Fruit fly (Drosophila melanogaster) whole organism, pupa: Measurements from ENCODE around the gene eIF3h.

Source experiments
- CG10348 ChIP-seq: fragments of 200-800 bp; sonication (Bioruptor generic); IDR thresholded peaks from 2 replicates; pipeline ENCODE4 v1.3.6; 2022; ENCODE audit warnings: missing biosample characterization, missing genetic modification characterization
- CG12605 ChIP-seq: fragments of 200-800 bp; sonication (Bioruptor generic); IDR thresholded peaks from 2 replicates; pipeline ENCODE4 v1.3.6; 2022; ENCODE audit warnings: missing biosample characterization, missing genetic modification characterization
- CG13204 ChIP-seq: fragments of 200-800 bp; sonication (Bioruptor generic); optimal IDR thresholded peaks from 2 replicates; lab custom pipeline; 2018; ENCODE audit warnings: missing biosample characterization, mild to moderate bottlenecking, missing genetic modification characterization, moderate library complexity
- CG14655 ChIP-seq: fragments of 200-800 bp; sonication (Bioruptor generic); optimal IDR thresholded peaks from 3 replicates; lab custom pipeline; 2017; ENCODE audit warnings: mild to moderate bottlenecking, missing biosample characterization, missing genetic modification reagents, missing genetic modification characterization
- CG15710 ChIP-seq: fragments of 200-800 bp; sonication (Bioruptor generic); optimal IDR thresholded peaks from 2 replicates; lab custom pipeline; 2018; ENCODE audit warnings: missing biosample characterization, mild to moderate bottlenecking, missing genetic modification characterization, moderate library complexity
- CG17806 ChIP-seq: fragments of 200-800 bp; sonication (Bioruptor generic); optimal IDR thresholded peaks from 2 replicates; lab custom pipeline; 2018; ENCODE audit warnings: missing biosample characterization, mild to moderate bottlenecking, missing genetic modification characterization, moderate library complexity
- CG32121 ChIP-seq: fragments of 200-800 bp; sonication (Bioruptor generic); IDR thresholded peaks from 2 replicates; pipeline ENCODE4 v1.3.6; 2022; ENCODE audit warnings: missing biosample characterization, missing genetic modification characterization
- CG34367 ChIP-seq: fragments of 200-800 bp; sonication (Bioruptor generic); optimal IDR thresholded peaks from 2 replicates; lab custom pipeline; 2018; ENCODE audit warnings: missing biosample characterization, mild to moderate bottlenecking, missing genetic modification characterization
- CG4496 ChIP-seq: fragments of 200-800 bp; sonication (Bioruptor generic); IDR thresholded peaks from 3 replicates; pipeline ENCODE4 v1.3.6; 2022; ENCODE audit warnings: missing biosample characterization, missing genetic modification characterization
- CG8159 ChIP-seq: fragments of 200-800 bp; sonication (Bioruptor generic); optimal IDR thresholded peaks from 3 replicates; lab custom pipeline; 2018; ENCODE audit warnings: missing biosample characterization, mild to moderate bottlenecking, missing genetic modification characterization, moderate library complexity
- CG8301 ChIP-seq: fragments of 200-800 bp; sonication (Bioruptor generic); optimal IDR thresholded peaks from 2 replicates; lab custom pipeline; 2018; ENCODE audit warnings: missing biosample characterization, mild to moderate bottlenecking, missing genetic modification characterization
- CG9948 ChIP-seq: fragments of 200-800 bp; sonication (Bioruptor generic); optimal IDR thresholded peaks from 2 replicates; lab custom pipeline; 2018; ENCODE audit warnings: missing biosample characterization, mild to moderate bottlenecking, missing genetic modification characterization, moderate library complexity
- D1 ChIP-seq: fragments of 200-800 bp; sonication (Bioruptor generic); optimal IDR thresholded peaks from 2 replicates; lab custom pipeline; 2018; ENCODE audit warnings: missing biosample characterization, mild to moderate bottlenecking, missing genetic modification characterization, moderate library complexity
- EcR ChIP-seq: fragments of 200-800 bp; sonication (Bioruptor generic); optimal IDR thresholded peaks from 3 replicates; lab custom pipeline; 2019; ENCODE audit warnings: missing biosample characterization, missing genetic modification characterization, mild to moderate bottlenecking, moderate library complexity, missing genetic modification reagents
- Ets98B ChIP-seq: fragments of 200-800 bp; sonication (Bioruptor generic); IDR thresholded peaks from 2 replicates; pipeline ENCODE4 v1.3.6; 2022; ENCODE audit warnings: missing biosample characterization, missing genetic modification characterization
- Pif1A ChIP-seq: fragments of 200-800 bp; sonication (Bioruptor generic); optimal IDR thresholded peaks from 3 replicates; lab custom pipeline; 2016; ENCODE audit warnings: missing biosample characterization, missing genetic modification characterization
- Pif1B ChIP-seq: fragments of 200-800 bp; sonication (Bioruptor generic); optimal IDR thresholded peaks from 3 replicates; lab custom pipeline; 2016; ENCODE audit warnings: missing biosample characterization, missing genetic modification characterization
- Snoo ChIP-seq: fragments of 200-800 bp; sonication (Bioruptor generic); optimal IDR thresholded peaks from 3 replicates; lab custom pipeline; 2017; ENCODE audit warnings: missing biosample characterization, mild to moderate bottlenecking, missing genetic modification characterization, inconsistent platforms
- fd96Ca ChIP-seq: fragments of 200-800 bp; sonication (Bioruptor generic); IDR thresholded peaks from 3 replicates; pipeline ENCODE4 v1.3.6; 2022; ENCODE audit warnings: missing biosample characterization, missing genetic modification characterization
- gl ChIP-seq: fragments of 200-800 bp; sonication (Bioruptor generic); optimal IDR thresholded peaks from 2 replicates; lab custom pipeline; 2018; ENCODE audit warnings: missing biosample characterization, mild to moderate bottlenecking, missing genetic modification characterization
- rn ChIP-seq: fragments of 200-800 bp; sonication (Bioruptor generic); IDR thresholded peaks from 2 replicates; pipeline ENCODE4 v1.3.6; 2022; ENCODE audit warnings: missing biosample characterization, missing genetic modification characterization

The eIF3h gene

dm6 chr2L:5031886-5032285 is 21.0 kb downstream of the eIF3h start:
- TF ChIP-seq D1 = no peak
- TF ChIP-seq CG34367 (tag; lab: Kevin White, UChicago) = no peak
- no peak for TF ChIP-seq Pif1B (GFP tag; lab: Kevin White, UChicago)
- TF ChIP-seq CG14655 = no peak
- no peak for TF ChIP-seq rn (GFP tag; lab: Robert Waterston, UW)
- no peak for TF ChIP-seq CG13204
- TF ChIP-seq EcR (GFP tag; lab: Kevin White, UChicago) = no peak
- no peak for TF ChIP-seq Ets98B (GFP tag; lab: Robert Waterston, UW)
- no peak for TF ChIP-seq CG8159 (tag; lab: Kevin White, UChicago)
- no peak for TF ChIP-seq CG17806
- TF ChIP-seq Snoo (tag; lab: Kevin White, UChicago) = no peak
- TF ChIP-seq CG32121 = no peak
- TF ChIP-seq CG15710 (tag; lab: Kevin White, UChicago) = no peak

dm6 chr2L:5031399-5031798 is 21.5 kb downstream of the eIF3h start:
- no peak for TF ChIP-seq CG17806

- TF ChIP-seq fd96Ca (GFP tag; lab: Robert Waterston, UW) = no peak
- no peak for TF ChIP-seq gl (tag; lab: Kevin White, UChicago)
- TF ChIP-seq CG10348 (GFP tag; lab: Robert Waterston, UW) = no peak
- TF ChIP-seq Snoo (tag; lab: Kevin White, UChicago) = no peak
- TF ChIP-seq CG14655 = no peak
- no peak for TF ChIP-seq CG13204
- TF ChIP-seq Pif1A (GFP tag; lab: Kevin White, UChicago) = no peak
- no peak for TF ChIP-seq Pif1B (GFP tag; lab: Kevin White, UChicago)
- no peak for TF ChIP-seq CG32121
- TF ChIP-seq Ets98B (GFP tag; lab: Robert Waterston, UW) = no peak
- TF ChIP-seq rn (GFP tag; lab: Robert Waterston, UW) = no peak
- TF ChIP-seq, all 21 proteins: peak for 0
Measured at dm6 chr2L:5030535-5030934, 22.4 kb downstream of the eIF3h start.

- TF ChIP-seq Pif1B (GFP tag; lab: Kevin White, UChicago) (no peak), CG12605 (GFP tag; lab: Robert Waterston, UW) (no peak), CG32121 (no peak), CG34367 (tag; lab: Kevin White, UChicago) (no peak), Pif1A (GFP tag; lab: Kevin White, UChicago) (no peak), rn (GFP tag; lab: Robert Waterston, UW) (no peak), CG8159 (tag; lab: Kevin White, UChicago) (no peak), CG14655 (no peak), D1 (no peak), CG15710 (tag; lab: Kevin White, UChicago) (no peak), Snoo (tag; lab: Kevin White, UChicago) (no peak), CG4496 (GFP tag; lab: Robert Waterston, UW) (no peak), Ets98B (GFP tag; lab: Robert Waterston, UW) (no peak), CG8301 (tag; lab: Kevin White, UChicago) (no peak), CG9948 (tag; lab: Kevin White, UChicago) (no peak), gl (tag; lab: Kevin White, UChicago) (no peak)
Measured at dm6 chr2L:5029809-5030108, 23.1 kb downstream of the eIF3h start.

dm6 chr2L:5029049-5029808 is 23.7 kb downstream of the eIF3h start, which contains the start of gene Col4a1:
Gene Col4a1 (plus strand): TSS chr2L:5029609.
- no peak for TF ChIP-seq CG9948 (tag; lab: Kevin White, UChicago)
- no peak for TF ChIP-seq CG13204
- no peak for TF ChIP-seq CG10348 (GFP tag; lab: Robert Waterston, UW)
- TF ChIP-seq CG17806 = no peak
- no peak for TF ChIP-seq gl (tag; lab: Kevin White, UChicago)
- no peak for TF ChIP-seq CG12605 (GFP tag; lab: Robert Waterston, UW)
- TF ChIP-seq fd96Ca (GFP tag; lab: Robert Waterston, UW) = no peak
- no peak for TF ChIP-seq CG14655
- no peak for TF ChIP-seq CG4496 (GFP tag; lab: Robert Waterston, UW)
- no peak for TF ChIP-seq Pif1B (GFP tag; lab: Kevin White, UChicago)
- TF ChIP-seq Ets98B (GFP tag; lab: Robert Waterston, UW) = no peak
- TF ChIP-seq CG32121 = no peak
- no peak for TF ChIP-seq Pif1A (GFP tag; lab: Kevin White, UChicago)
- TF ChIP-seq CG34367 (tag; lab: Kevin White, UChicago) = no peak

dm6 chr2L:5028091-5028490 is 24.8 kb downstream of the eIF3h start, which contains the start of gene vkg:
Gene vkg (minus strand): TSS chr2L:5028191.
- no peak for TF ChIP-seq CG4496 (GFP tag; lab: Robert Waterston, UW)
- no peak for TF ChIP-seq CG8159 (tag; lab: Kevin White, UChicago)
- TF ChIP-seq EcR (GFP tag; lab: Kevin White, UChicago) = no peak
- no peak for TF ChIP-seq CG12605 (GFP tag; lab: Robert Waterston, UW)
- TF ChIP-seq Ets98B (GFP tag; lab: Robert Waterston, UW) = no peak
- TF ChIP-seq CG14655 = no peak
- no peak for TF ChIP-seq Snoo (tag; lab: Kevin White, UChicago)
- no peak for TF ChIP-seq Pif1A (GFP tag; lab: Kevin White, UChicago)
- no peak for TF ChIP-seq fd96Ca (GFP tag; lab: Robert Waterston, UW)
- TF ChIP-seq CG17806 = no peak
- no peak for TF ChIP-seq CG10348 (GFP tag; lab: Robert Waterston, UW)
- no peak for TF ChIP-seq CG9948 (tag; lab: Kevin White, UChicago)
